Fruit fly (Drosophila melanogaster) whole organism, embryonic: ENCODE measurements around the gene CG5188.

Source experiments
- Antp ChIP-seq: fragments of 200-800 bp; sonication (Bioruptor generic); optimal IDR thresholded peaks from 3 replicates; lab custom pipeline; 2016; ENCODE audit warnings: missing biosample characterization, missing genetic modification characterization
- Bgb ChIP-seq: fragments of 200-800 bp; sonication (Bioruptor generic); IDR thresholded peaks from 2 replicates; pipeline ENCODE4 v1.3.6; 2022; ENCODE audit warnings: missing biosample characterization, missing genetic modification characterization; ENCODE audit not compliant: partially characterized antibody
- CG10274 ChIP-seq: fragments of 200-800 bp; sonication (Bioruptor generic); optimal IDR thresholded peaks from 3 replicates; lab custom pipeline; 2017; ENCODE audit warnings: missing biosample characterization, mild to moderate bottlenecking, missing genetic modification characterization
- CG10654 ChIP-seq: fragments of 200-800 bp; sonication (Bioruptor generic); optimal IDR thresholded peaks from 2 replicates; lab custom pipeline; 2016; ENCODE audit warnings: missing biosample characterization, missing genetic modification characterization
- CG10959 ChIP-seq: fragments of 200-800 bp; sonication (Bioruptor generic); IDR thresholded peaks from 2 replicates; pipeline ENCODE4 v1.3.6; 2022; ENCODE audit warnings: missing biosample characterization, missing genetic modification characterization
- CG14860 ChIP-seq: fragments of 200-800 bp; sonication (Bioruptor generic); IDR thresholded peaks from 3 replicates; pipeline ENCODE4 v1.3.6; 2022; ENCODE audit warnings: missing biosample characterization, missing genetic modification characterization; ENCODE audit not compliant: partially characterized antibody
- CG15601 ChIP-seq: fragments of 200-800 bp; sonication (Bioruptor generic); optimal IDR thresholded peaks from 3 replicates; lab custom pipeline; 2019; ENCODE audit warnings: missing biosample characterization, mild to moderate bottlenecking, missing genetic modification characterization, moderate library complexity
- CG18262 ChIP-seq: fragments of 200-800 bp; optimal IDR thresholded peaks from 3 replicates; lab custom pipeline; 2019; ENCODE audit warnings: missing biosample characterization, mild to moderate bottlenecking, missing genetic modification characterization, moderate library complexity
- CG18619 ChIP-seq: fragments of 200-800 bp; sonication (Bioruptor generic); optimal IDR thresholded peaks from 3 replicates; lab custom pipeline; 2017; ENCODE audit warnings: missing biosample characterization, mild to moderate bottlenecking, missing genetic modification characterization
- CG2202 ChIP-seq: fragments of 200-800 bp; sonication (Bioruptor generic); optimal IDR thresholded peaks from 2 replicates; lab custom pipeline; 2018; ENCODE audit warnings: missing biosample characterization, mild to moderate bottlenecking, missing genetic modification characterization
- CG2889 ChIP-seq: fragments of 200-800 bp; sonication (Bioruptor generic); IDR thresholded peaks from 3 replicates; pipeline ENCODE4 v1.3.6; 2022; ENCODE audit warnings: missing biosample characterization, missing genetic modification characterization
- CG30020 ChIP-seq: fragments of 200-800 bp; optimal IDR thresholded peaks from 2 replicates; lab custom pipeline; 2019; ENCODE audit warnings: missing biosample characterization, mild to moderate bottlenecking, missing genetic modification characterization, moderate library complexity
- CG30431 ChIP-seq: fragments of 200-800 bp; sonication (Bioruptor generic); optimal IDR thresholded peaks from 2 replicates; lab custom pipeline; 2017; ENCODE audit warnings: missing biosample characterization, missing genetic modification characterization
- CG3847 ChIP-seq: fragments of 200-800 bp; sonication (Bioruptor generic); IDR thresholded peaks from 2 replicates; pipeline ENCODE4 v1.3.6; 2022; ENCODE audit warnings: missing biosample characterization, missing genetic modification characterization
- CG4617 ChIP-seq: fragments of 200-800 bp; sonication (Bioruptor generic); optimal IDR thresholded peaks from 3 replicates; lab custom pipeline; 2016; ENCODE audit warnings: missing biosample characterization, missing genetic modification characterization, borderline replicate concordance
- CG4730 ChIP-seq: fragments of 200-800 bp; sonication (Bioruptor generic); IDR thresholded peaks from 2 replicates; pipeline ENCODE4 v1.3.6; 2022; ENCODE audit warnings: missing biosample characterization, missing genetic modification characterization
- CG5180 ChIP-seq: fragments of 200-800 bp; sonication (Bioruptor generic); optimal IDR thresholded peaks from 3 replicates; lab custom pipeline; 2017; ENCODE audit warnings: missing biosample characterization, missing genetic modification characterization, mild to moderate bottlenecking, moderate library complexity, missing genetic modification reagents
- CG6175 ChIP-seq: fragments of 200-800 bp; sonication (Bioruptor generic); IDR thresholded peaks from 3 replicates; pipeline ENCODE4 v1.3.6; 2022; ENCODE audit warnings: missing biosample characterization, missing genetic modification characterization
- CG6654 ChIP-seq: fragments of 200-800 bp; sonication (Bioruptor generic); optimal IDR thresholded peaks from 2 replicates; lab custom pipeline; 2017; ENCODE audit warnings: missing biosample characterization, mild to moderate bottlenecking, missing genetic modification characterization
- CG9932 ChIP-seq: fragments of 200-800 bp; sonication (Bioruptor generic); IDR thresholded peaks from 2 replicates; pipeline ENCODE4 v1.3.6; 2022; ENCODE audit warnings: missing biosample characterization, missing genetic modification characterization
- D19A ChIP-seq: fragments of 200-800 bp; optimal IDR thresholded peaks from 3 replicates; lab custom pipeline; 2019; ENCODE audit warnings: missing biosample characterization, mild to moderate bottlenecking, missing genetic modification characterization, moderate library complexity
- Doc3 ChIP-seq: fragments of 200-800 bp; sonication (Bioruptor generic); IDR thresholded peaks from 3 replicates; pipeline ENCODE4 v1.3.6; 2022; ENCODE audit warnings: missing biosample characterization, missing genetic modification characterization; ENCODE audit not compliant: partially characterized antibody
- E2f1 ChIP-seq: fragments of 200-800 bp; sonication (Bioruptor generic); IDR thresholded peaks from 2 replicates; pipeline ENCODE4 v1.3.6; 2022; ENCODE audit warnings: missing biosample characterization, missing genetic modification characterization
- Ets97D ChIP-seq: fragments of 200-800 bp; sonication (Bioruptor generic); optimal IDR thresholded peaks from 3 replicates; lab custom pipeline; 2016; ENCODE audit warnings: missing biosample characterization, missing genetic modification characterization
- HLH3B ChIP-seq: fragments of 200-800 bp; sonication (Bioruptor generic); IDR thresholded peaks from 2 replicates; pipeline ENCODE4 v1.3.6; 2022; ENCODE audit warnings: missing biosample characterization, missing genetic modification characterization
- HLH54F ChIP-seq: fragments of 200-800 bp; sonication (Bioruptor generic); optimal IDR thresholded peaks from 3 replicates; lab custom pipeline; 2016; ENCODE audit warnings: missing biosample characterization, missing genetic modification characterization
- Hand ChIP-seq: fragments of 200-800 bp; sonication (Bioruptor generic); optimal IDR thresholded peaks from 2 replicates; lab custom pipeline; 2017; ENCODE audit warnings: mild to moderate bottlenecking, missing biosample characterization, missing genetic modification reagents, missing genetic modification characterization
- Hsf ChIP-seq: fragments of 200-800 bp; sonication (Bioruptor generic); optimal IDR thresholded peaks from 3 replicates; lab custom pipeline; 2016; ENCODE audit warnings: missing biosample characterization, missing genetic modification characterization
- Lhr ChIP-seq: fragments of 200-800 bp; sonication (Bioruptor generic); optimal IDR thresholded peaks from 3 replicates; lab custom pipeline; 2017; ENCODE audit warnings: mild to moderate bottlenecking, missing biosample characterization, missing genetic modification reagents, missing genetic modification characterization
- Nf-YB ChIP-seq: fragments of 200-800 bp; sonication (Bioruptor generic); optimal IDR thresholded peaks from 3 replicates; lab custom pipeline; 2019; ENCODE audit warnings: missing biosample characterization, mild to moderate bottlenecking, missing genetic modification characterization, moderate library complexity
- Ptx1 ChIP-seq: fragments of 200-800 bp; sonication (Bioruptor generic); IDR thresholded peaks from 2 replicates; pipeline ENCODE4 v1.3.6; 2022; ENCODE audit warnings: missing biosample characterization, missing genetic modification characterization
- Sin3A ChIP-seq: fragments of >200 bp; optimal IDR thresholded peaks from 2 replicates; lab custom pipeline; 2018
- Tbp ChIP-seq: fragments of >200 bp; optimal IDR thresholded peaks from 2 replicates; lab custom pipeline; 2018; ENCODE audit warnings: missing biosample characterization, missing genetic modification characterization
- Vsx1 ChIP-seq: fragments of 200-800 bp; sonication (Bioruptor generic); optimal IDR thresholded peaks from 2 replicates; lab custom pipeline; 2017; ENCODE audit warnings: missing biosample characterization, mild to moderate bottlenecking, missing genetic modification characterization, missing genetic modification reagents
- Xbp1 ChIP-seq: fragments of 200-800 bp; sonication (Bioruptor generic); optimal IDR thresholded peaks from 3 replicates; lab custom pipeline; 2016; ENCODE audit warnings: missing biosample characterization, mild to moderate bottlenecking, missing genetic modification characterization
- Xrp1 ChIP-seq: fragments of 200-800 bp; sonication (Bioruptor generic); IDR thresholded peaks from 2 replicates; pipeline ENCODE4 v1.3.6; 2022; ENCODE audit warnings: missing biosample characterization, missing genetic modification characterization
- bcd ChIP-seq: fragments of 200-800 bp; sonication (Bioruptor generic); optimal IDR thresholded peaks from 2 replicates; lab custom pipeline; 2017; ENCODE audit warnings: missing biosample characterization, mild to moderate bottlenecking, missing genetic modification characterization
- chm ChIP-seq: fragments of 200-800 bp; sonication (Bioruptor generic); IDR thresholded peaks from 2 replicates; pipeline ENCODE4 v1.3.6; 2022; ENCODE audit warnings: missing biosample characterization, missing genetic modification characterization
- fd96Cb ChIP-seq: fragments of 200-800 bp; sonication (Bioruptor generic); optimal IDR thresholded peaks from 2 replicates; lab custom pipeline; 2018; ENCODE audit warnings: missing biosample characterization, mild to moderate bottlenecking, missing genetic modification characterization, moderate library complexity
- fu2 ChIP-seq: fragments of 200-800 bp; sonication (Bioruptor generic); optimal IDR thresholded peaks from 2 replicates; lab custom pipeline; 2016; ENCODE audit warnings: missing biosample characterization, missing genetic modification characterization
- gt ChIP-seq: fragments of 200-800 bp; sonication (Bioruptor generic); IDR thresholded peaks from 2 replicates; pipeline ENCODE4 v1.3.6; 2022; ENCODE audit warnings: missing biosample characterization, missing genetic modification characterization
- hkb ChIP-seq, 2 experiments: fragments of 200-800 bp in 1 of 2; fragments of >200 bp in 1 of 2; sonication (Bioruptor generic) in 1 of 2; IDR thresholded peaks in 1 of 2; optimal IDR thresholded peaks in 1 of 2; 2 replicates each; pipeline versions ENCODE4 v1.3.6 to Lab custom; 2017 to 2022; ENCODE audit warnings: missing biosample characterization in 1 of 2, missing genetic modification characterization in 1 of 2
- pita ChIP-seq: fragments of 200-800 bp; sonication (Bioruptor generic); optimal IDR thresholded peaks from 2 replicates; lab custom pipeline; 2017; ENCODE audit warnings: missing biosample characterization, mild to moderate bottlenecking, missing genetic modification characterization
- rib ChIP-seq: fragments of 200-800 bp; sonication (Bioruptor generic); IDR thresholded peaks from 2 replicates; pipeline ENCODE4 v1.3.6; 2022; ENCODE audit warnings: missing biosample characterization, missing genetic modification characterization
- run ChIP-seq: fragments of 200-800 bp; sonication (Bioruptor generic); optimal IDR thresholded peaks from 3 replicates; lab custom pipeline; 2018; ENCODE audit warnings: missing biosample characterization, mild to moderate bottlenecking, missing genetic modification characterization
- sd ChIP-seq: fragments of 200-800 bp; sonication (Bioruptor generic); optimal IDR thresholded peaks from 3 replicates; lab custom pipeline; 2018; ENCODE audit warnings: missing biosample characterization, mild to moderate bottlenecking, missing genetic modification characterization, moderate library complexity
- seq ChIP-seq: fragments of 200-800 bp; sonication (Bioruptor generic); IDR thresholded peaks from 2 replicates; pipeline ENCODE4 v1.3.6; 2022; ENCODE audit warnings: missing biosample characterization, missing genetic modification characterization
- toy ChIP-seq: fragments of 200-800 bp; sonication (Bioruptor generic); IDR thresholded peaks from 2 replicates; pipeline ENCODE4 v1.3.6; 2022; ENCODE audit warnings: missing biosample characterization, missing genetic modification characterization
- tup ChIP-seq: fragments of 200-800 bp; sonication (Bioruptor generic); optimal IDR thresholded peaks from 2 replicates; lab custom pipeline; 2016; ENCODE audit warnings: missing biosample characterization, mild to moderate bottlenecking, missing genetic modification characterization, moderate library complexity
- vnd ChIP-seq: fragments of 200-800 bp; sonication (Bioruptor generic); IDR thresholded peaks from 3 replicates; pipeline ENCODE4 v1.3.6; 2022; ENCODE audit warnings: missing biosample characterization, missing genetic modification characterization; ENCODE audit not compliant: partially characterized antibody

The CG5188 gene

dm6 chr2L:10408122-10408576, 20.5 kb upstream of the CG5188 start, which contains the start of the genes Ip259 and RpS27A (continued):
- TF ChIP-seq Bgb (GFP tag; lab: Robert Waterston, UW), result peak; percentile 16; the same call in 1 of the 2 replicates
- TF ChIP-seq hkb (optimal IDR thresholded peaks at IDR 0.05; lab: Kevin White, UChicago), result no peak
- peak; percentile 68 for TF ChIP-seq hkb (GFP tag; IDR thresholded peaks at IDR 0.05; lab: Robert Waterston, UW)
- TF ChIP-seq Hand, result peak; percentile 25
- 0 out of 2 replicates have a peak, but pooled peaks have one; percentile 59 for TF ChIP-seq rib (GFP tag; lab: Robert Waterston, UW)
- peak; percentile 57 for TF ChIP-seq CG2202 (tag; lab: Kevin White, UChicago)
- TF ChIP-seq E2f1 (GFP tag; lab: Robert Waterston, UW), result peak; percentile 61; the same call in 1 of the 2 replicates
- no peak for TF ChIP-seq Doc3
- peak; percentile 69 for TF ChIP-seq CG30431 (GFP tag; lab: Kevin White, UChicago)
- peak; percentile 74 for TF ChIP-seq Lhr (GFP tag; lab: Kevin White, UChicago)
- TF ChIP-seq Antp (GFP tag; lab: Kevin White, UChicago), result peak; percentile 61
- peak; percentile 46 for TF ChIP-seq CG4617 (GFP tag; lab: Kevin White, UChicago)
- peak; percentile 69 for TF ChIP-seq fu2 (GFP tag; lab: Kevin White, UChicago)
- TF ChIP-seq run, result no peak
- TF ChIP-seq Ptx1 (GFP tag; lab: Robert Waterston, UW), result peak; percentile 71; the same call in 1 of the 2 replicates
- TF ChIP-seq Ets97D (GFP tag; lab: Kevin White, UChicago), result peak; percentile 99
- peak; percentile 54 for TF ChIP-seq CG18262 (tag; lab: Kevin White, UChicago)
- TF ChIP-seq Sin3A, result no peak
- peak; percentile 35; the same call in 1 of the 2 replicates for TF ChIP-seq CG4730 (GFP tag; lab: Robert Waterston, UW)
- TF ChIP-seq toy, result no peak
- TF ChIP-seq CG5180, result peak; percentile 46
- peak; percentile 58 for TF ChIP-seq Nf-YB (GFP tag; lab: Kevin White, UChicago)
- TF ChIP-seq CG10959 (GFP tag; lab: Robert Waterston, UW), result peak; percentile 41; the same call in 1 of the 2 replicates
- peak; percentile 58 for TF ChIP-seq HLH54F (GFP tag; lab: Kevin White, UChicago)
- TF ChIP-seq Tbp (GFP tag; lab: Kevin White, UChicago), result no peak
- TF ChIP-seq CG30020 (tag; lab: Kevin White, UChicago), result peak; percentile 99
- no peak for TF ChIP-seq Xrp1 (GFP tag; lab: Robert Waterston, UW)
- no peak for TF ChIP-seq vnd (GFP tag; lab: Robert Waterston, UW)
- no peak for TF ChIP-seq tup
- TF ChIP-seq Hsf, result peak; percentile 80
- TF ChIP-seq CG14860 (GFP tag; lab: Robert Waterston, UW), result no peak
- TF ChIP-seq CG6175 (GFP tag; lab: Robert Waterston, UW), result no peak
- TF ChIP-seq seq (GFP tag; lab: Robert Waterston, UW), result peak; percentile 74
- TF ChIP-seq CG6654 (GFP tag; lab: Kevin White, UChicago), result peak; percentile 22
- TF ChIP-seq HLH3B (GFP tag; lab: Robert Waterston, UW), result peak; percentile 73; the same call in 1 of the 2 replicates
- peak; percentile 38; the same call in 1 of the 3 replicates for TF ChIP-seq CG2889 (GFP tag; lab: Robert Waterston, UW)
- peak; percentile 45 for TF ChIP-seq D19A (tag; lab: Kevin White, UChicago)
- TF ChIP-seq chm (GFP tag; lab: Robert Waterston, UW), result peak; percentile 86; the same call in 1 of the 2 replicates
- TF ChIP-seq pita, result no peak
- peak; percentile 61 for TF ChIP-seq Vsx1 (GFP tag; lab: Kevin White, UChicago)
- TF ChIP-seq CG10274 (GFP tag; lab: Kevin White, UChicago), result peak; percentile 27
- TF ChIP-seq fd96Cb (tag; lab: Kevin White, UChicago), result peak; percentile 42
- peak; percentile 89 for TF ChIP-seq bcd (GFP tag; lab: Kevin White, UChicago)
- TF ChIP-seq CG15601 (tag; lab: Kevin White, UChicago), result peak; percentile 55
- no peak for TF ChIP-seq CG9932
- peak; percentile 69 for TF ChIP-seq CG10654 (GFP tag; lab: Kevin White, UChicago)
- TF ChIP-seq sd (tag; lab: Kevin White, UChicago), result no peak
- peak; percentile 84 for TF ChIP-seq CG18619 (GFP tag; lab: Kevin White, UChicago)
- no peak for TF ChIP-seq gt
- peak; percentile 78 for TF ChIP-seq CG3847
- peak; percentile 75 for TF ChIP-seq Xbp1 (GFP tag; lab: Kevin White, UChicago)
